Fruit fly (Drosophila melanogaster) whole organism, embryonic: ENCODE results near the gene CG17230.
A peak's percentile ranks its signal among the peaks of the same experiment; 100 is the strongest.

Source experiments
- Asciz ChIP-seq: fragments of 200-800 bp; sonication (Bioruptor generic); optimal IDR thresholded peaks from 2 replicates; lab custom pipeline; 2017; ENCODE audit warnings: missing biosample characterization, mild to moderate bottlenecking, missing genetic modification characterization, missing genetic modification reagents
- C15 ChIP-seq: fragments of 200-800 bp; sonication (Bioruptor generic); IDR thresholded peaks from 3 replicates; pipeline ENCODE4 v1.3.6; 2022; ENCODE audit warnings: missing biosample characterization, missing genetic modification characterization
- CG10274 ChIP-seq: fragments of 200-800 bp; sonication (Bioruptor generic); optimal IDR thresholded peaks from 3 replicates; lab custom pipeline; 2017; ENCODE audit warnings: missing biosample characterization, mild to moderate bottlenecking, missing genetic modification characterization
- CG10959 ChIP-seq: fragments of 200-800 bp; sonication (Bioruptor generic); IDR thresholded peaks from 2 replicates; pipeline ENCODE4 v1.3.6; 2022; ENCODE audit warnings: missing biosample characterization, missing genetic modification characterization
- CG11696 ChIP-seq: fragments of 200-800 bp; sonication (Bioruptor generic); IDR thresholded peaks from 2 replicates; pipeline ENCODE4 v1.3.6; 2022; ENCODE audit warnings: missing biosample characterization, missing genetic modification characterization
- CG13624 ChIP-seq: fragments of 200-800 bp; sonication (Bioruptor generic); optimal IDR thresholded peaks from 2 replicates; lab custom pipeline; 2016; ENCODE audit warnings: missing biosample characterization, missing genetic modification characterization
- CG15696 ChIP-seq: fragments of 200-800 bp; sonication (Bioruptor generic); optimal IDR thresholded peaks from 2 replicates; lab custom pipeline; 2019; ENCODE audit warnings: missing biosample characterization, mild to moderate bottlenecking, missing genetic modification characterization, moderate library complexity
- CG1792 ChIP-seq: fragments of 200-800 bp; sonication (Bioruptor generic); optimal IDR thresholded peaks from 2 replicates; lab custom pipeline; 2016; ENCODE audit warnings: missing biosample characterization, missing genetic modification characterization
- CG18476 ChIP-seq: fragments of 200-800 bp; sonication (Bioruptor generic); optimal IDR thresholded peaks from 2 replicates; lab custom pipeline; 2016; ENCODE audit warnings: missing biosample characterization, mild to moderate bottlenecking, missing genetic modification characterization
- CG18619 ChIP-seq: fragments of 200-800 bp; sonication (Bioruptor generic); optimal IDR thresholded peaks from 3 replicates; lab custom pipeline; 2017; ENCODE audit warnings: missing biosample characterization, mild to moderate bottlenecking, missing genetic modification characterization
- CG18764 ChIP-seq: fragments of 200-800 bp; sonication (Bioruptor generic); optimal IDR thresholded peaks from 3 replicates; lab custom pipeline; 2016; ENCODE audit warnings: missing biosample characterization, missing genetic modification characterization
- CG2875 ChIP-seq: fragments of 200-800 bp; sonication (Bioruptor generic); optimal IDR thresholded peaks from 2 replicates; lab custom pipeline; 2017; ENCODE audit warnings: missing biosample characterization, mild to moderate bottlenecking, missing genetic modification characterization, missing genetic modification reagents
- CG3163 ChIP-seq: fragments of 200-800 bp; sonication (Bioruptor generic); optimal IDR thresholded peaks from 3 replicates; lab custom pipeline; 2016; ENCODE audit warnings: missing biosample characterization, missing genetic modification characterization
- CG32532 ChIP-seq: fragments of 200-800 bp; sonication (Bioruptor generic); IDR thresholded peaks from 2 replicates; pipeline ENCODE4 v1.3.6; 2022; ENCODE audit warnings: missing biosample characterization, missing genetic modification characterization
- CG3838 ChIP-seq: fragments of 200-800 bp; sonication (Bioruptor generic); optimal IDR thresholded peaks from 3 replicates; lab custom pipeline; 2016; ENCODE audit warnings: missing biosample characterization, missing genetic modification characterization
- CG4854 ChIP-seq: fragments of 200-800 bp; sonication (Bioruptor generic); optimal IDR thresholded peaks from 2 replicates; lab custom pipeline; 2016; ENCODE audit warnings: missing biosample characterization, missing genetic modification characterization, inconsistent platforms
- CG6272 ChIP-seq: fragments of 200-800 bp; sonication (Bioruptor generic); IDR thresholded peaks from 2 replicates; pipeline ENCODE4 v1.3.6; 2022; ENCODE audit warnings: missing biosample characterization, missing genetic modification characterization
- CG8478 ChIP-seq: fragments of >200 bp; optimal IDR thresholded peaks from 2 replicates; lab custom pipeline; 2018
- CG9876 ChIP-seq: fragments of 200-800 bp; sonication (Bioruptor generic); optimal IDR thresholded peaks from 2 replicates; lab custom pipeline; 2016; ENCODE audit warnings: missing biosample characterization, missing genetic modification characterization
- CkIIα-i1 ChIP-seq: fragments of 200-800 bp; sonication (Bioruptor generic); IDR thresholded peaks from 2 replicates; pipeline ENCODE4 v1.3.6; 2022; ENCODE audit warnings: missing biosample characterization, missing genetic modification characterization
- Deaf1 ChIP-seq: fragments of 200-800 bp; optimal IDR thresholded peaks from 3 replicates; lab custom pipeline; 2019; ENCODE audit warnings: missing biosample characterization, mild to moderate bottlenecking, missing genetic modification characterization, moderate library complexity
- Dip2 ChIP-seq: fragments of 200-800 bp; sonication (Bioruptor generic); IDR thresholded peaks from 2 replicates; pipeline ENCODE4 v1.3.6; 2022; ENCODE audit warnings: missing biosample characterization, missing genetic modification characterization
- Dip3 ChIP-seq: fragments of 200-800 bp; sonication (Bioruptor generic); optimal IDR thresholded peaks from 3 replicates; lab custom pipeline; 2016; ENCODE audit warnings: missing biosample characterization, missing genetic modification characterization
- ERR ChIP-seq: fragments of 200-800 bp; sonication (Bioruptor generic); optimal IDR thresholded peaks from 2 replicates; lab custom pipeline; 2016; ENCODE audit warnings: missing biosample characterization, missing genetic modification characterization
- Gug ChIP-seq: fragments of 200-800 bp; sonication (Bioruptor generic); IDR thresholded peaks from 4 replicates; pipeline ENCODE4 v1.3.6; 2022; ENCODE audit warnings: missing biosample characterization, missing genetic modification characterization
- MTF-1 ChIP-seq: fragments of 200-800 bp; sonication (Bioruptor generic); optimal IDR thresholded peaks from 2 replicates; lab custom pipeline; 2018; ENCODE audit warnings: missing biosample characterization, mild to moderate bottlenecking, missing genetic modification characterization, borderline replicate concordance
- Med ChIP-seq: fragments of 200-800 bp; sonication (Bioruptor generic); peaks from one replicate; lab custom pipeline; 2016; ENCODE audit warnings: missing biosample characterization, missing genetic modification characterization, mild to moderate bottlenecking, inconsistent platforms, moderate library complexity
- Neu2 ChIP-seq: fragments of 200-800 bp; sonication (Bioruptor generic); optimal IDR thresholded peaks from 3 replicates; lab custom pipeline; 2016; ENCODE audit warnings: missing biosample characterization, missing genetic modification characterization, borderline replicate concordance
- Rx ChIP-seq: fragments of 200-800 bp; sonication (Bioruptor generic); IDR thresholded peaks from 2 replicates; pipeline ENCODE4 v1.3.6; 2022; ENCODE audit warnings: missing biosample characterization, missing genetic modification characterization
- Sox100B ChIP-seq: fragments of 200-800 bp; sonication (Bioruptor generic); optimal IDR thresholded peaks from 3 replicates; lab custom pipeline; 2018; ENCODE audit warnings: missing biosample characterization, mild to moderate bottlenecking, missing genetic modification characterization
- ab ChIP-seq: fragments of 200-800 bp; sonication (Bioruptor generic); optimal IDR thresholded peaks from 2 replicates; lab custom pipeline; 2016; ENCODE audit warnings: missing biosample characterization, missing genetic modification characterization
- aop ChIP-seq: fragments of 200-800 bp; sonication (Bioruptor generic); IDR thresholded peaks from 2 replicates; pipeline ENCODE4 v1.3.6; 2022; ENCODE audit warnings: missing biosample characterization, missing genetic modification characterization
- cato ChIP-seq: fragments of 200-800 bp; sonication (Bioruptor generic); optimal IDR thresholded peaks from 2 replicates; lab custom pipeline; 2016; ENCODE audit warnings: missing biosample characterization, missing genetic modification characterization, borderline replicate concordance
- chn ChIP-seq: fragments of 200-800 bp; sonication (Bioruptor generic); optimal IDR thresholded peaks from 2 replicates; lab custom pipeline; 2016; ENCODE audit warnings: missing biosample characterization, missing genetic modification characterization
- dimm ChIP-seq: fragments of 200-800 bp; sonication (Bioruptor generic); IDR thresholded peaks from 2 replicates; pipeline ENCODE4 v1.3.6; 2022; ENCODE audit warnings: missing biosample characterization, missing genetic modification characterization
- disco-r ChIP-seq: fragments of 200-800 bp; sonication (Bioruptor generic); optimal IDR thresholded peaks from 2 replicates; lab custom pipeline; 2016; ENCODE audit warnings: missing biosample characterization, missing genetic modification characterization
- dpn ChIP-seq, 2 experiments: fragments of 200-800 bp; sonication (Bioruptor generic); optimal IDR thresholded peaks; 3 replicates each; lab custom pipeline; 2016; ENCODE audit warnings: missing biosample characterization in 2 of 2, missing genetic modification characterization in 2 of 2
- eve ChIP-seq, 2 experiments: fragments of >200 bp; optimal IDR thresholded peaks; 2 replicates each; lab custom pipeline; 2017; ENCODE audit warnings: missing biosample characterization in 2 of 2, missing genetic modification characterization in 2 of 2
- fu2 ChIP-seq: fragments of 200-800 bp; sonication (Bioruptor generic); optimal IDR thresholded peaks from 2 replicates; lab custom pipeline; 2016; ENCODE audit warnings: missing biosample characterization, missing genetic modification characterization
- ind ChIP-seq: fragments of 200-800 bp; sonication (Bioruptor generic); optimal IDR thresholded peaks from 3 replicates; lab custom pipeline; 2016; ENCODE audit warnings: missing biosample characterization, missing genetic modification characterization
- lov ChIP-seq, 2 experiments: fragments of 200-800 bp in 1 of 2; fragments of >200 bp in 1 of 2; sonication (Bioruptor generic) in 1 of 2; IDR thresholded peaks in 1 of 2; optimal IDR thresholded peaks in 1 of 2; 2 replicates in 1 of 2; 3 replicates in 1 of 2; pipeline versions ENCODE4 v1.3.6 to Lab custom; 2017 to 2022; ENCODE audit warnings: missing biosample characterization in 1 of 2, missing genetic modification characterization in 1 of 2
- org-1 ChIP-seq: fragments of 200-800 bp; sonication (Bioruptor generic); optimal IDR thresholded peaks from 2 replicates; lab custom pipeline; 2017; ENCODE audit warnings: missing biosample characterization, missing genetic modification characterization
- pum ChIP-seq: fragments of 200-800 bp; sonication (Bioruptor generic); optimal IDR thresholded peaks from 2 replicates; lab custom pipeline; 2016; ENCODE audit warnings: missing biosample characterization, missing genetic modification characterization
- salm ChIP-seq: fragments of 200-800 bp; sonication (Bioruptor generic); optimal IDR thresholded peaks from 2 replicates; lab custom pipeline; 2018; ENCODE audit warnings: missing biosample characterization, mild to moderate bottlenecking, missing genetic modification characterization
- sens ChIP-seq: fragments of 200-800 bp; sonication (Bioruptor generic); peaks from one replicate; lab custom pipeline; 2016; ENCODE audit warnings: missing biosample characterization, missing genetic modification characterization
- sima ChIP-seq: fragments of 200-800 bp; sonication (Bioruptor generic); optimal IDR thresholded peaks from 2 replicates; lab custom pipeline; 2016; ENCODE audit warnings: missing biosample characterization, missing genetic modification characterization
- slbo ChIP-seq: fragments of 200-800 bp; sonication (Bioruptor generic); IDR thresholded peaks from 2 replicates; pipeline ENCODE4 v1.3.6; 2022; ENCODE audit warnings: missing biosample characterization, missing genetic modification characterization
- ssp ChIP-seq: fragments of 200-800 bp; sonication (Bioruptor generic); IDR thresholded peaks from 2 replicates; pipeline ENCODE4 v1.3.6; 2022; ENCODE audit warnings: missing biosample characterization, missing genetic modification characterization
- tio ChIP-seq: fragments of 200-800 bp; sonication (Bioruptor generic); optimal IDR thresholded peaks from 2 replicates; lab custom pipeline; 2017; ENCODE audit warnings: missing biosample characterization, missing genetic modification characterization, inconsistent platforms
- toy ChIP-seq: fragments of 200-800 bp; sonication (Bioruptor generic); IDR thresholded peaks from 2 replicates; pipeline ENCODE4 v1.3.6; 2022; ENCODE audit warnings: missing biosample characterization, missing genetic modification characterization

The CG17230 gene

dm6 chr3R:11458022-11458850 lies 20.7 kb downstream of the CG17230 start (continued):
- TF ChIP-seq cato (GFP tag; lab: Kevin White, UChicago) = no peak
- TF ChIP-seq ab = peak; percentile 28
- no peak for TF ChIP-seq CG11696 (GFP tag; lab: Robert Waterston, UW)
- TF ChIP-seq CG9876 (GFP tag; lab: Kevin White, UChicago) = peak; percentile 37
- no peak for TF ChIP-seq CG8478 (lab: Kevin White, UChicago)
- peak; percentile 91 for TF ChIP-seq slbo (GFP tag; lab: Robert Waterston, UW)
- TF ChIP-seq C15 (GFP tag; lab: Robert Waterston, UW) = peak; percentile 77; the same call in 2 of the 3 replicates
- TF ChIP-seq ERR (GFP tag; lab: Kevin White, UChicago) = peak; percentile 38
- peak; percentile 32 for TF ChIP-seq CG3163
- peak; percentile 46 for TF ChIP-seq fu2 (GFP tag; lab: Kevin White, UChicago)
- peak; percentile 47; the same call in 1 of the 2 replicates for TF ChIP-seq CG10959
- TF ChIP-seq CG1792 (GFP tag; lab: Kevin White, UChicago) = peak; percentile 33
- TF ChIP-seq CG10274 (GFP tag; lab: Kevin White, UChicago) = peak; percentile 16
- peak; percentile 93 for TF ChIP-seq Med (GFP tag; lab: Kevin White, UChicago)
- no peak for TF ChIP-seq CkIIα-i1 (GFP tag; lab: Robert Waterston, UW)
- peak; percentile 80 for TF ChIP-seq sens (GFP tag; lab: Kevin White, UChicago)
- TF ChIP-seq Asciz (GFP tag; lab: Kevin White, UChicago) = peak; percentile 18
- TF ChIP-seq dpn (GFP tag; optimal IDR thresholded peaks at IDR 0.05; lab: Kevin White, UChicago) = peak; percentile 55 to 63
- 0 out of 2 replicates have a peak, but pooled peaks have one; percentile 40 for TF ChIP-seq dimm
- TF ChIP-seq CG32532 (GFP tag; lab: Robert Waterston, UW) = peak; percentile 88
- TF ChIP-seq disco-r (GFP tag; lab: Kevin White, UChicago) = peak; percentile 0
- TF ChIP-seq Gug (GFP tag; lab: Robert Waterston, UW) = peak; percentile 79
- TF ChIP-seq CG4854 = peak; percentile 4
- TF ChIP-seq salm (tag; lab: Kevin White, UChicago) = no peak
- peak; percentile 25 for TF ChIP-seq tio (GFP tag; lab: Kevin White, UChicago)
- peak; percentile 29 for TF ChIP-seq org-1
- TF ChIP-seq ind (GFP tag; lab: Kevin White, UChicago) = peak; percentile 77
- peak; percentile 27 for TF ChIP-seq sima (GFP tag; lab: Kevin White, UChicago)
- TF ChIP-seq CG2875 (GFP tag; lab: Kevin White, UChicago) = no peak
- TF ChIP-seq pum (GFP tag; lab: Kevin White, UChicago) = peak; percentile 69
- peak; percentile 63 for TF ChIP-seq CG6272 (GFP tag; lab: Robert Waterston, UW)
- TF ChIP-seq CG18619 (GFP tag; lab: Kevin White, UChicago) = peak; percentile 59
- no peak for TF ChIP-seq lov (optimal IDR thresholded peaks at IDR 0.05; lab: Kevin White, UChicago)
- TF ChIP-seq lov (GFP tag; IDR thresholded peaks at IDR 0.05; lab: Robert Waterston, UW) = no peak
- no peak for TF ChIP-seq MTF-1 (GFP tag; lab: Kevin White, UChicago)
- TF ChIP-seq CG3838 (GFP tag; lab: Kevin White, UChicago) = no peak
- TF ChIP-seq CG18764 (GFP tag; lab: Kevin White, UChicago) = peak; percentile 44
- TF ChIP-seq CG13624 (GFP tag; lab: Kevin White, UChicago) = peak; percentile 14
- peak; percentile 62 for TF ChIP-seq Dip3 (GFP tag; lab: Kevin White, UChicago)
- peak; percentile 31 for TF ChIP-seq Sox100B (GFP tag; lab: Kevin White, UChicago)
- peak; percentile 41 for TF ChIP-seq chn (GFP tag; lab: Kevin White, UChicago)
- TF ChIP-seq Dip2 = peak; percentile 33; the same call in 1 of the 2 replicates
- peak; percentile 5 for TF ChIP-seq CG15696
- peak; percentile 64 for TF ChIP-seq Rx
- TF ChIP-seq aop = no peak
- TF ChIP-seq Deaf1 (tag; lab: Kevin White, UChicago) = peak; percentile 25
- peak in 1 of 2 experiments; percentile 65 for TF ChIP-seq eve (GFP tag; optimal IDR thresholded peaks at IDR 0.05; lab: Kevin White, UChicago)
- peak; percentile 66 for TF ChIP-seq ssp (GFP tag; lab: Robert Waterston, UW)
- peak; percentile 41 for TF ChIP-seq Neu2 (GFP tag; lab: Kevin White, UChicago)
- TF ChIP-seq toy (GFP tag; lab: Robert Waterston, UW) = 0 out of 2 replicates have a peak, but pooled peaks have one; percentile 75
- peak; percentile 40 for TF ChIP-seq CG18476 (GFP tag; lab: Kevin White, UChicago)
